Worm (Caenorhabditis elegans) whole organism, L4 larva: Measurements from ENCODE around the gene srsx-17.

Experiments
- D1046.2 ChIP-seq: fragments of 200-800 bp; sonication (Bioruptor generic); IDR thresholded peaks from 2 replicates; pipeline ENCODE4 v1.3.6; 2022; ENCODE audit warnings: missing genetic modification characterization, missing compliant biosample characterization
- F44E2.7 ChIP-seq: fragments of 200-800 bp; sonication (Bioruptor generic); IDR thresholded peaks from 2 replicates; pipeline ENCODE4 v2.1.2; 2022; ENCODE audit warnings: missing genetic modification characterization, missing compliant biosample characterization
- F49E8.2 ChIP-seq: sonication (generic microtip); optimal IDR thresholded peaks from 2 replicates; lab custom pipeline; 2016; ENCODE audit warnings: missing compliant biosample characterization, mild to moderate bottlenecking, missing genetic modification characterization, borderline replicate concordance
- R02D3.7 ChIP-seq: fragments of 150-350 bp; sonication (generic microtip); optimal IDR thresholded peaks from 3 replicates; lab custom pipeline; 2014; ENCODE audit warnings: missing biosample characterization, missing genetic modification characterization
- Y105C5A.15 ChIP-seq: fragments of 200-800 bp; sonication (Bioruptor generic); IDR thresholded peaks from 2 replicates; pipeline ENCODE4 v1.3.6; 2022; ENCODE audit warnings: missing genetic modification characterization, missing compliant biosample characterization
- Y48G9A.11 ChIP-seq: fragments of 200-800 bp; sonication (Bioruptor generic); IDR thresholded peaks from 2 replicates; pipeline ENCODE4 v1.3.6; 2022; ENCODE audit warnings: missing genetic modification reagents, missing genetic modification characterization, missing compliant biosample characterization
- Y5F2A.4 ChIP-seq: fragments of 200-800 bp; sonication (Bioruptor generic); optimal IDR thresholded peaks from 2 replicates; lab custom pipeline; 2018; ENCODE audit warnings: mild to moderate bottlenecking, missing genetic modification characterization, missing compliant biosample characterization
- Y75B8A.6 ChIP-seq: fragments of 200-800 bp; sonication (Bioruptor generic); IDR thresholded peaks from 2 replicates; pipeline ENCODE4 v1.3.6; 2022; ENCODE audit warnings: missing genetic modification reagents, missing genetic modification characterization, missing compliant biosample characterization
- ZK337.2 ChIP-seq: fragments of 200-800 bp; sonication (Bioruptor generic); IDR thresholded peaks from 2 replicates; pipeline ENCODE4 v1.3.6; 2022; ENCODE audit warnings: missing genetic modification reagents, missing genetic modification characterization, missing compliant biosample characterization
- aha-1 ChIP-seq: fragments of 150-350 bp; peaks from one replicate; lab custom pipeline; 2014; ENCODE audit warnings: missing biosample characterization, missing genetic modification characterization
- aly-2 ChIP-seq: sonication (generic microtip); optimal IDR thresholded peaks from 2 replicates; lab custom pipeline; 2018; ENCODE audit warnings: missing biosample characterization, missing genetic modification characterization
- ama-1 ChIP-seq: fragments of 150-350 bp; optimal IDR thresholded peaks from 2 replicates; lab custom pipeline; 2014; ENCODE audit warnings: inconsistent platforms, mixed read lengths
- arid-1 ChIP-seq: fragments of 200-800 bp; sonication (Bioruptor generic); conservative IDR thresholded peaks from 2 replicates; pipeline ENCODE4 v1.3.6; 2022; ENCODE audit warnings: missing genetic modification reagents, missing genetic modification characterization, missing compliant biosample characterization
- ceh-20 ChIP-seq: fragments of 200-800 bp; sonication (Bioruptor generic); IDR thresholded peaks from 2 replicates; pipeline ENCODE4 v1.3.6; 2022; ENCODE audit warnings: missing genetic modification reagents, missing genetic modification characterization, missing compliant biosample characterization
- ceh-28 ChIP-seq: fragments of 150-350 bp; optimal IDR thresholded peaks from 2 replicates; lab custom pipeline; 2014; ENCODE audit warnings: missing biosample characterization, missing genetic modification reagents, missing genetic modification characterization
- ceh-32 ChIP-seq: sonication (generic microtip); optimal IDR thresholded peaks from 2 replicates; lab custom pipeline; 2016; ENCODE audit warnings: mild to moderate bottlenecking, missing genetic modification characterization, missing compliant biosample characterization; ENCODE audit not compliant: poor library complexity
- cey-2 ChIP-seq: sonication (generic microtip); optimal IDR thresholded peaks from 3 replicates; lab custom pipeline; 2017; ENCODE audit warnings: missing genetic modification characterization, mild to moderate bottlenecking, missing compliant biosample characterization, antibody characterized with exemption, borderline replicate concordance; ENCODE audit not compliant: insufficient read depth
- daf-12 ChIP-seq: fragments of 150-350 bp; optimal IDR thresholded peaks from 2 replicates; lab custom pipeline; 2014; ENCODE audit warnings: missing biosample characterization, missing genetic modification reagents, missing genetic modification characterization
- daf-8 ChIP-seq: fragments of 200-800 bp; sonication (Bioruptor generic); IDR thresholded peaks from 2 replicates; pipeline ENCODE4 v1.3.6; 2022; ENCODE audit warnings: missing genetic modification characterization, missing compliant biosample characterization
- dmd-9 ChIP-seq: fragments of 200-800 bp; sonication (Bioruptor generic); IDR thresholded peaks from 2 replicates; pipeline ENCODE4 v1.3.6; 2022; ENCODE audit warnings: missing genetic modification reagents, missing genetic modification characterization, missing compliant biosample characterization
- dpl-1 ChIP-seq: fragments of 150-350 bp; optimal IDR thresholded peaks from 2 replicates; lab custom pipeline; 2014; ENCODE audit warnings: missing biosample characterization, missing genetic modification reagents, missing genetic modification characterization
- dve-1 ChIP-seq: sonication (generic microtip); optimal IDR thresholded peaks from 2 replicates; lab custom pipeline; 2017; ENCODE audit warnings: antibody characterized with exemption, mild to moderate bottlenecking, missing genetic modification characterization, missing compliant biosample characterization; ENCODE audit not compliant: insufficient read depth
- gei-8 ChIP-seq: fragments of 200-800 bp; sonication (Bioruptor generic); optimal IDR thresholded peaks from 2 replicates; lab custom pipeline; 2018; ENCODE audit warnings: mild to moderate bottlenecking, missing genetic modification characterization, missing compliant biosample characterization
- lim-7 ChIP-seq: fragments of 200-800 bp; sonication (Bioruptor generic); IDR thresholded peaks from 2 replicates; pipeline ENCODE4 v1.3.6; 2022; ENCODE audit warnings: missing genetic modification characterization, missing compliant biosample characterization
- lin-1 ChIP-seq: fragments of 200-800 bp; sonication (Bioruptor generic); IDR thresholded peaks from 2 replicates; pipeline ENCODE4 v1.3.6; 2022; ENCODE audit warnings: missing genetic modification reagents, missing genetic modification characterization, missing compliant biosample characterization
- lin-15B ChIP-seq: fragments of 150-350 bp; sonication (generic microtip); optimal IDR thresholded peaks from 3 replicates; lab custom pipeline; 2014; ENCODE audit warnings: missing biosample characterization, missing genetic modification characterization
- lsy-2 ChIP-seq, 2 experiments: fragments of 150-350 bp in 1 of 2; sonication (generic microtip) in 1 of 2; optimal IDR thresholded peaks; 2 replicates each; lab custom pipeline; 2014 to 2017; ENCODE audit warnings: missing biosample characterization in 2 of 2, missing genetic modification characterization in 2 of 2
- madf-5 ChIP-seq, 2 experiments: fragments of 200-800 bp; sonication (Bioruptor generic); IDR thresholded peaks; 2 replicates each; pipeline ENCODE4 v1.3.6; 2022; ENCODE audit warnings: missing compliant biosample characterization in 2 of 2, missing genetic modification characterization in 2 of 2
- mdl-1 ChIP-seq, 2 experiments: fragments of 150-350 bp in 1 of 2; sonication (generic microtip) in 1 of 2; optimal IDR thresholded peaks; 2 replicates each; lab custom pipeline; 2014 to 2017; ENCODE audit warnings: missing biosample characterization in 2 of 2, missing genetic modification characterization in 2 of 2
- mdt-29 ChIP-seq: fragments of 200-800 bp; sonication (Bioruptor generic); IDR thresholded peaks from 2 replicates; pipeline ENCODE4 v1.3.6; 2022; ENCODE audit warnings: missing genetic modification reagents, missing genetic modification characterization, missing compliant biosample characterization
- mxl-2 ChIP-seq: fragments of 200-800 bp; sonication (Bioruptor generic); conservative IDR thresholded peaks from 2 replicates; pipeline ENCODE4 v1.3.6; 2022; ENCODE audit warnings: missing genetic modification reagents, missing genetic modification characterization, missing compliant biosample characterization
- nhr-11 ChIP-seq: fragments of 150-350 bp; optimal IDR thresholded peaks from 2 replicates; lab custom pipeline; 2014; ENCODE audit warnings: missing biosample characterization, missing genetic modification characterization
- nhr-237 ChIP-seq: sonication (generic microtip); optimal IDR thresholded peaks from 2 replicates; lab custom pipeline; 2017; ENCODE audit warnings: missing biosample characterization, missing genetic modification characterization
- nhr-25 ChIP-seq: sonication (generic microtip); optimal IDR thresholded peaks from 2 replicates; lab custom pipeline; 2017; ENCODE audit warnings: missing genetic modification characterization, mild to moderate bottlenecking, missing compliant biosample characterization, antibody characterized with exemption, moderate library complexity, borderline replicate concordance; ENCODE audit not compliant: insufficient read depth
- nhr-42 ChIP-seq: fragments of 200-800 bp; sonication (Bioruptor generic); IDR thresholded peaks from 2 replicates; pipeline ENCODE4 v1.3.6; 2022; ENCODE audit warnings: missing genetic modification characterization, missing compliant biosample characterization
- php-3 ChIP-seq: fragments of 200-800 bp; sonication (Bioruptor generic); IDR thresholded peaks from 2 replicates; pipeline ENCODE4 v1.3.6; 2022; ENCODE audit warnings: missing genetic modification reagents, missing genetic modification characterization, missing compliant biosample characterization
- rbr-2 ChIP-seq: sonication (generic microtip); optimal IDR thresholded peaks from 2 replicates; lab custom pipeline; 2016; ENCODE audit warnings: missing genotype, missing genetic modification characterization, missing compliant biosample characterization
- snpc-1.2 ChIP-seq: fragments of 200-800 bp; sonication (Bioruptor generic); IDR thresholded peaks from 2 replicates; pipeline ENCODE4 v1.3.6; 2022; ENCODE audit warnings: missing genetic modification reagents, missing genetic modification characterization, missing compliant biosample characterization
- snpc-4 ChIP-seq: fragments of 150-350 bp; optimal IDR thresholded peaks from 2 replicates; lab custom pipeline; 2014; ENCODE audit warnings: missing biosample characterization, missing genetic modification characterization
- spr-1 ChIP-seq: sonication (generic microtip); optimal IDR thresholded peaks from 2 replicates; lab custom pipeline; 2016; ENCODE audit warnings: mild to moderate bottlenecking, missing genetic modification characterization, missing compliant biosample characterization
- tra-1 ChIP-seq: fragments of 200-800 bp; sonication (Bioruptor generic); IDR thresholded peaks from 2 replicates; pipeline ENCODE4 v1.3.6; 2022; ENCODE audit warnings: missing genetic modification reagents, missing genetic modification characterization, missing compliant biosample characterization
- unc-39 ChIP-seq: sonication (generic microtip); optimal IDR thresholded peaks from 2 replicates; lab custom pipeline; 2017; ENCODE audit warnings: missing biosample characterization, missing genetic modification characterization
- unc-62 ChIP-seq, 3 experiments: fragments of 150-350 bp in 1 of 3; sonication (generic microtip); optimal IDR thresholded peaks in 2 of 3; peaks in 1 of 3; 1 replicate in 1 of 3; 2 replicates in 2 of 3; lab custom pipeline; 2014 to 2017; ENCODE audit warnings: missing biosample characterization in 3 of 3, missing genetic modification characterization in 3 of 3, missing genetic modification reagents in 3 of 3, missing genotype in 1 of 3
- zag-1 ChIP-seq: fragments of 150-350 bp; optimal IDR thresholded peaks from 2 replicates; lab custom pipeline; 2014; ENCODE audit warnings: missing biosample characterization, missing genetic modification characterization
- zip-11 ChIP-seq: fragments of 200-800 bp; sonication (Bioruptor generic); IDR thresholded peaks from 2 replicates; pipeline ENCODE4 v1.3.6; 2022; ENCODE audit warnings: missing genetic modification characterization, missing compliant biosample characterization
- zip-2 ChIP-seq: fragments of 150-350 bp; optimal IDR thresholded peaks from 2 replicates; lab custom pipeline; 2014; ENCODE audit warnings: missing biosample characterization, missing genetic modification characterization
- ztf-7 ChIP-seq: fragments of 150-350 bp; optimal IDR thresholded peaks from 2 replicates; lab custom pipeline; 2014; ENCODE audit warnings: missing biosample characterization, missing genetic modification characterization

The srsx-17 gene

ce11 chrV:5917707-5918106 is 9.7 kb upstream of the srsx-17 start, which contains the start of gene lrpr-1 (continued):
- 0 out of 4 replicates have a peak, but pooled peaks of 1 of the 2 experiments have one; percentile 81 for TF ChIP-seq madf-5 (GFP tag; IDR thresholded peaks at IDR 0.05; lab: Robert Waterston, UW)
- TF ChIP-seq lin-15B (tag; lab: Kevin White, UChicago): no peak
- no peak for TF ChIP-seq cey-2
- TF ChIP-seq nhr-11 (tag; lab: Kevin White, UChicago): peak; percentile 43
- TF ChIP-seq R02D3.7 (tag; lab: Kevin White, UChicago): no peak
- TF ChIP-seq unc-39 (tag; lab: Kevin White, UChicago): no peak
- no peak for TF ChIP-seq daf-8 (GFP tag; lab: Robert Waterston, UW)
- TF ChIP-seq mdl-1 (tag; optimal IDR thresholded peaks at IDR 0.05; lab: Kevin White, UChicago): no peak
- TF ChIP-seq zip-2: no peak
- no peak for TF ChIP-seq nhr-25 (tag; lab: Kevin White, UChicago)
- TF ChIP-seq gei-8 (GFP tag; lab: Kevin White, UChicago): no peak
- peak; percentile 78 for TF ChIP-seq ceh-20 (GFP tag; lab: Robert Waterston, UW)
- TF ChIP-seq arid-1: no peak
- peak; percentile 91 for TF ChIP-seq dmd-9
- no peak for TF ChIP-seq snpc-1.2 (GFP tag; lab: Robert Waterston, UW)
- 0 out of 2 replicates have a peak, but pooled peaks have one; percentile 49 for TF ChIP-seq D1046.2 (GFP tag; lab: Robert Waterston, UW)
- TF ChIP-seq unc-62 (GFP tag; optimal IDR thresholded peaks at IDR 0.05 in 1 of 2; lab: Kevin White, UChicago): no peak
- TF ChIP-seq unc-62 (tag; optimal IDR thresholded peaks at IDR 0.05; lab: Kevin White, UChicago): no peak
- TF ChIP-seq php-3: no peak
- TF ChIP-seq nhr-237 (tag; lab: Kevin White, UChicago): no peak
- peak; percentile 52 for TF ChIP-seq F49E8.2
- TF ChIP-seq zag-1 (tag; lab: Kevin White, UChicago): no peak
- TF ChIP-seq aha-1 (tag; lab: Kevin White, UChicago): peak; percentile 84
- TF ChIP-seq F44E2.7 (GFP tag; lab: Robert Waterston, UW): no peak
- TF ChIP-seq daf-12 (tag; lab: Kevin White, UChicago): no peak
- peak; percentile 93 for TF ChIP-seq Y48G9A.11 (GFP tag; lab: Robert Waterston, UW)
- no peak for TF ChIP-seq Y105C5A.15
- TF ChIP-seq Y5F2A.4: no peak
- no peak for TF ChIP-seq ztf-7 (tag; lab: Kevin White, UChicago)
- no peak for TF ChIP-seq zip-11 (GFP tag; lab: Robert Waterston, UW)
- TF ChIP-seq mxl-2 (GFP tag; lab: Robert Waterston, UW): 0 out of 2 replicates have a peak, but pooled peaks have one; percentile 49
- no peak for TF ChIP-seq lim-7 (GFP tag; lab: Robert Waterston, UW)
- no peak for TF ChIP-seq ama-1 (lab: Kevin White, UChicago)
- no peak for TF ChIP-seq aly-2
- peak; percentile 99 for TF ChIP-seq dpl-1 (GFP tag; lab: Kevin White, UChicago)
- TF ChIP-seq mdt-29 (GFP tag; lab: Robert Waterston, UW): 0 out of 2 replicates have a peak, but pooled peaks have one; percentile 23
- TF ChIP-seq lin-1: no peak

- TF ChIP-seq ztf-7 (tag; lab: Kevin White, UChicago) (no peak), snpc-1.2 (GFP tag; lab: Robert Waterston, UW) (no peak), snpc-4 (no peak), lsy-2 (tag; optimal IDR thresholded peaks at IDR 0.05; lab: Kevin White, UChicago) (no peak), D1046.2 (GFP tag; lab: Robert Waterston, UW) (no peak), nhr-11 (tag; lab: Kevin White, UChicago) (no peak), nhr-42 (GFP tag; lab: Robert Waterston, UW) (no peak), Y75B8A.6 (GFP tag; lab: Robert Waterston, UW) (no peak), tra-1 (GFP tag; lab: Robert Waterston, UW) (no peak), arid-1 (no peak), dve-1 (tag; lab: Kevin White, UChicago) (no peak), rbr-2 (no peak), php-3 (no peak), spr-1 (tag; lab: Kevin White, UChicago) (no peak), ceh-28 (no peak), ZK337.2 (GFP tag; lab: Robert Waterston, UW) (no peak), ceh-32 (tag; lab: Kevin White, UChicago) (no peak), nhr-25 (tag; lab: Kevin White, UChicago) (no peak), aha-1 (tag; lab: Kevin White, UChicago) (no peak)
These were observed 7.6 kb upstream of the srsx-17 start, which contains the start of gene C04E6.12 for ce11 chrV:5919887-5920286. TSS of gene C04E6.12 (minus strand) at chrV:5919987.
